Fruit fly (Drosophila melanogaster) S2 (cell line): ENCODE results near the gene CG2278.

Experiments
- CG8478 ChIP-seq: fragments of >200 bp; optimal IDR thresholded peaks from 2 replicates; lab custom pipeline; 2018
- CTCF ChIP-seq, 2 experiments: fragments of >200 bp; optimal IDR thresholded peaks; 2 replicates each; lab custom pipeline; 2018

DNA sequence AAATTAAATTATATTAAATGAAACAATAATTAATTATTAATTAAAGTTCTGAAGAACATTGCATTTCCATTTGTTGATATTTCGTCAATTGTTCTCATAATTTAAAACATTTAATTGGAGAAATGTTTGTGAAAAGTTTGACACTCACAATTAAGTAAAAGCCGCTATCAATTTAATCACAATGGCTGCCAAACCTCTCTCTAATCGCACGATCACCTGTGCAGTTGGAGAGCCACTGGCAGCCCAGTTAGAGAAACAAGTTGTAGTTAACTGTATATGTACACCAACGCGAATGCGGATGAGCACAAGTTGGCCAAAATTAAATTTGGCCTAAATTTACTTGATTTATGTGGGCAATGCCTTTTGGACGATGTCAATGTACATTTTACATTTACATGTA lies 22.1 kb upstream of the CG2278 start:
- TF ChIP-seq CG8478 (no peak), CTCF (optimal IDR thresholded peaks at IDR 0.05; lab: Kevin White, UChicago) (peak in 1 of 2 experiments; percentile 12)
